Fruit fly (Drosophila melanogaster) ovary, adult (tissue): ENCODE data around the gene CG42588.
A peak's percentile ranks its signal among the peaks of the same experiment; 100 is the strongest.

Source experiments
- CG17801 ChIP-seq: fragments of 200-800 bp; optimal IDR thresholded peaks from 2 replicates; lab custom pipeline; 2019; ENCODE audit warnings: missing biosample characterization, mild to moderate bottlenecking, missing genetic modification characterization, moderate library complexity; ENCODE audit not compliant: partially characterized antibody

CG42588 gene

DNA sequence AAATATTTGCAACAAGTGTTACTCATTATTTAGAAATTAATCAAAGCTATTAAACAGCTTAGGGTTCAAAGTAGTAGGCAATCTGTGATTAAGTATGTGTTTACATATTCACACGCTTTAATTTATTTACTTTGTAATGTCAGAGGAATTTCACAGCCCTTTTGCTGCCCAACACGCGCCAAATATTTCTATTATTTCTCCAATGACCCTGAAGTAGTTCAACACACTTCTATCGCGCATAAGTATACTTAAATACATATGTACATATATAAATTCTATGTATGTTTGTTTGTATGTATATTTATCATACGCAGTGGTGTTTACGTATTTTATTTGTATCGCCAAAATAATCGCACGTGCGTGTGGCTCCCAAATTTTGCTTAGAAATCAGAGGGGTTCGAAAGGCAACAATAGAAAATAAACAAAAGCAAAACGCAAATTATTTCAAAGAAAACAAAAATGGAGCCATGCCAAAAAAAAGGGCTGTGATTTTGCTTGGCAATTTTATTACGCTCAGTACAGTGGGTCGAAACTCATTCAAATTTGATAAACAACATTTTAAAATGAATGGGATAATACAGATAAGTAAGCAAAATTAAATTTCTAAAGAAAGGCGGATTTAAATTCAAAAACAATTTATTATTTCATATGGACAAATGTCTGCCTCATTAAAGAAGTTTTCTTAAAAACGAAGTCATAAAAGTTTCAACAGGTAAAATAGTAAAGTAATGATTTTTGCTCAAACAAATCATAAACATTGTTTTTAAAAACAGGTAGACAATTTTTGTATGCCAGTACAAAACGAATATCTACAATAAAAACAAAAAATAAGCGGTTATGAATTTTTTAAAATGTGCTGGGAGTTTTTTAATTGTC is 10.7 kb upstream of the CG42588 start:
- TF ChIP-seq CG17801: no peak

DNA sequence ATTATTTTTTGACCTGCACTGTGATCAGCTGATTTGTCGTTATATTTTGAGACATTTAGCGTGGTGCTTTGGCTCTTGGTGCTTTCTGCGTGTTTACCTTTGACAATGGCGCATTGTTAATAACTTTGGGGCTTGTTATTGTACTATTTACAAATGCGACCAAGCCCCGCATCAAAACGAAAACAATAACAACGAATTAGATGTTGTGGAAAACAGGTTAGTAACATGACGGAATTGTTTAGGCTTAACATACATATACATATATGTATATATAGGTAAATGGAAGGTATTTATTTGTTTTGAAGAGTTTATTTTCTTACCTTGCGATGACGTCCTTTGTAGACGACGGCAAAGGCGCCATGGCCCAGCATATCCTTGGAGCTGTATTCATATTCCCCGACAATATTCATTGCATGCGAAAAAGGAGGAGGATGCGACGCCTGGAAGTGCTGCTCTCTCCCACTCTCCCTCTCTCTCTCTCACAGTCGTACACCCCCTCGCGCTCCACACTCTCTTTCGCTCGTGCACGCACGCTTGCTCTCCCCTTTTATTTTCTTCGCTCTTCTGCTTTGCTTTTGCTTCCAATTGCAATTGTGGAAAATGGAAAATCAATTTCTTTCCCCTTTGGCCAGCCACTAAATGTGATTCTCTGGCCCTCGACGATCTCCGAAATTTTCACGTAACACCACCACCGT is 9.9 kb upstream of the CG42588 start:
- TF ChIP-seq CG17801: no peak

DNA sequence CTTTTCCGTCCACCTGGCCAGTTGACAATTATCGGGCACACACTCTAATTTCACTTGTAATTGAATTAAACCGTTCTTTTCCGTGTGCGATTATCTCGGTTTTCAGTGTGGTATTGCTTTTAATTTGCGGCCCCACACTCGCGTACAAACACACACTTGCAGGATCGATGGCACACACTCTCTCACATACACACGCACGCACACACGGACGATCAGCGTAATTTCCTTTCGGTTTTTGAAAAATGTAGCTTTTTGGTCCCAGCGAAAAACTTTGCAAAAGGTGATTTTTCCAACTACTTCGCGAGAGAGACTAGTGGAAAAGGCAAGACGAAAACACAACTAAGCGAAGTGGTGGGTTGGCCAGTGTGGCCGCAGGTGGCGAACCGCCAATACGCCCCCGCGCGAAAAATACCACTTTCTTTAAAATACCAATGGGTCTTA is 9.3 kb upstream of the CG42588 start, which contains the start of gene Atg1:
Gene Atg1 (minus strand): TSS at position 387 of the 441 bp plus-strand sequence.
- peak; percentile 38 for TF ChIP-seq CG17801

DNA sequence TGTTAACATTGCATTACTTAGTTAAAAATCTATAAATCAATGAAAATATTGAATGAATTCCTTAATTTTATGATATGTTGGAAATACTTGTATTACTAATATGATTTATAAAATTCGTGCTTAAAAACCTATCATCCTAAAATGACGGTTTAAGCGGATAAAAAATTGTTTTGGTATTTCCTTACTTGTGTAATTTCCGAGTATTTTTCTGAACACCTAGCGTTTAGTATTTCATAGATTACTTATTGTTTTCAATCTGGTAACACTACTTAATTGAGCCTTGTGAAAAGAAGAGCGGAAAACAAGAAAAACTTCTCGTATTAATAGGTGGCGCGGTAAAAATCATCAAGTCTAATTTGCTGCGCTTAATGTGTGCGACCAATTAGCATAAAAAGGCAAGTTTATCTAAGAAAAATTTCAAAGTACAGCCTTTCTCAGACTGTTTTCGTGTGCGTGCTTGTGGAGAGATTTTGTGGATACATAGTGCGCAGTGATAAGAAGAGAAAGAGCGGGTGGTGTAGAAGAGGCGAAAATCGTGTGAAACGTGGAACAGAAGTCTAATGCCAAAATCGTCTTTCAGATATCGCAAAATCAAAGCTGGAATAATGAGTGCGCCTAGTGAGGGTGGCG is 8.3 kb upstream of the CG42588 start, which contains the start of gene Sap130:
Gene Sap130 (plus strand): TSS at position 243 of the 630 bp plus-strand sequence.
- TF ChIP-seq CG17801: no peak

DNA sequence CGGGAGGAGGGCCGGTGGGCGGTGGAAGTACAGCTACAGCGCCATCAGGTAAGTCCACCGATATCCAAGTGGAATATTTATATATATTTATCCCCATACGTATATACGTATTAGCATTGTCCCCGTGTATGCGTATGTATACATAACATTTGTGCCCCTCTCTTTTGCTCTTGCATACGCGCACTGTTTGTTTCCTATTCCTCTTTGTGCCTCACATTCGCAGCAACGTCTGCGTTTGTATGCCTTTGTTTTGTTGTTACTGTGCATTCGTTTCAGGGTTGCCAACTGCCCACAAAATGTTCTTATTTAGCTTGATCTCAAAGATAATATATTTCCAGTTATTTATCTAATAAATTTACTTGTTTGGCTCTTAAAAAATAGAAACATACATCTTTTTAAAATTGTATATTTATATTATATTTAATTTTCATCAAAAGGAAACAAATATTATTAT is 7.7 kb upstream of the CG42588 start:
- TF ChIP-seq CG17801: peak; percentile 68

DNA sequence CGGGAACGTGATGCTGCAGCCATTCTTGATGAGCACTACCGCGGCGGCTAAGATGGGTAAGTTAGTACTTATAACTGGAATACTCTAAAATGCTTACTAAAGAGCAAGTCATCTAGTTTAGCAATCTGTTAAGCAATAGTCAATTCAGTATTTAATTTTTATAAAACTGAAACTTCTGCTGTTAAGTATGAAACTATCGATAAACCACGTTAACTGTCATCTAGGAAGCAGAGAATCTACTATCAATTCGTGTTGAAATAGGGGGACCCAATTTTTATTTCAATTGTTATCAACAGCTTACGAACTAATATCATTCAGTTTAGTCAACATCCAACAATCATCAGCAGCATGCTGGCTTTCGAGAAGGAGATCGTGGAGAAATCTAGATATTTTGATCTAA is 5.6 kb upstream of the CG42588 start, which contains the start of gene CG32110:
Gene CG32110 (plus strand): TSS at position 301 of the 400 bp plus-strand sequence.
- TF ChIP-seq CG17801: no peak

DNA sequence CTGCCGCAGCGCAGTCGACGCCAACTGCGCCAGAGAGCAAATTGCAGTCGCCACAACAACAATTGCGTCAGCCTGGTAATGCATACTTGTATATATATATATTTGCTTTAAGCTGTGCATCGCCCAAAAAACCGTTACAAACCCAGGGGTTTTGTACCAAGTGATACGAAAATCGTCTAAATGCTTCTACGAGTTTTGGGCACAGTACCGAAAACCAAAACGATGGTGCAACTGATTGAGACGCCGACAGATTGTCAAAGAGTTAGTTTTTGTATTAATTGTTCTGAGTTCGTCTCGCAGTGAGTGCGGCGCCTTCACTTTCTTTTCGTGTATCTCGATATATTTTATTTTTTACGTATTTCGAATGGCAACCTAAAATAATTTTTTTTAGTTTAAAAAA is 752 bp downstream of the CG42588 start:
- TF ChIP-seq CG17801: peak; percentile 17

DNA sequence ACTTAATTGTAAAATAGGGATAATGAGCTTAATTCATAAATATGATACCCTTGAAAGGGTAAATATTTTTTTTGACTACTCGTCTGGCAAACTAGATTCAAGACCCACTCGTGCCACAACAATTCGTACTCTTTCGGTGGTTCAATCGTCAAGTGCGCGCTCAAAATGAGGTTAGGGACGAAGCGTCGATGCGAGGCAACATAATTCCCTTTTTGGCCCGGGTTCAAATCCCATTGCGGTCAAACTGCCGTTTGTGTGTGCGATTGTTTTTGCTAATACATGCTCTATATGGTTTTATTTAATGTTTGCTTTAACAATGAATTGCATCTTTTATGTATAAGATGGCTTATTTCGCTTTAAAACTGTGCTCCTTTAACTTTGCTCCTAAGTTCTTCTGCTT is 1.7 kb downstream of the CG42588 start:
- no peak for TF ChIP-seq CG17801

DNA sequence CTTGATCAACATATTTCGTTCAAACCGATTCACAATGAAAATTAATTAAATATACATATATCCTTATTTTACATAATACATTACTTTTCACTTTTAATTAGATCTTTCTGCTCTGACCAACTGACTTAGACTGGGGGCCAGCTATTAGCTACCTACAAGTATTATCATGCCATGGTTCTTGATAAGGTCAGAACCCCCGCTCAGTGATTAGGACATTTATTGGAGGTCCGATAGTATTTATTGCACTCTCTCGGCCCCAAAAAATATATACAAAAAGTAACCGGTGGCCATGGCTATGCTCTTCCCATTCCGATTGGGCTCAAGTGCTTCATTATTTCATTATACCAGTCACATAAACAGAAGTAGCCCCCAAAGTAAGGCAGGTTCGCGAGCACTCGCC is 13.7 kb downstream of the CG42588 start:
- no peak for TF ChIP-seq CG17801

DNA sequence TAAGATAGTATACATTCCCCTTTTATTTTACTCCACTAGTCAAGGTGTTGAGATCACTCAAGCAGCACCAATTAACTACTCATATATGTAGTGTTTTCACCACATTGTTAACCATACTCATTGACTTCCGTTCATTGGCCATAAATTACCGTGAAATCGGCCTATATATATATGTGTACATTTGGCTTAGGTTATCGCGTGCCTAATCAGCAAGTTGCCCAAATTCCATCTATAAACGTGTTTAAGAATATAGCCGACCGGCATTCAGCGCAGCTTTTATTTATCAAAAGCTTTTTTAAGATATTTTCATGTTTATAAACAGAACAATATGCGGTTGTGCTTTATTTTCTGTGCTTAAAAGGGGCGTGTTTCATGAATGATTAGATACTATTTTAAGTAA is 14.5 kb downstream of the CG42588 start:
- no peak for TF ChIP-seq CG17801

DNA sequence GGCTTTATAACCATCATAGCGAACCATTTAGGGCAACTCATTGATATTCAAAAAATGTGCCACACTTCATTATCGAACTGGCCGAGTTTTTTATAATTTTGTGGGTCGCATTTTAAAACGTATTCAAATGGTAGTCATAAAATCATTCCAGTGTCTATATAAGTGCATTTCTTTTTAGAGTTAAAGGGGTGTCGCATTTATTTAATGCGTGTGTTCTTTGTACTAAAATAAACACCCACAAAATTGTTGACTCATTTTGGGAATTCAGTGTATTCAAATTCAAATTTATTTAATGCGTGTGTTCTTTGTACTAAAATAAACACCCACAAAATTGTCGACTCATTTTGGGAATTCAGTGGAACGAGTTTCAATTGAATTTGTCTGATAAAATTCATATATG is 16.4 kb downstream of the CG42588 start:
- no peak for TF ChIP-seq CG17801

DNA sequence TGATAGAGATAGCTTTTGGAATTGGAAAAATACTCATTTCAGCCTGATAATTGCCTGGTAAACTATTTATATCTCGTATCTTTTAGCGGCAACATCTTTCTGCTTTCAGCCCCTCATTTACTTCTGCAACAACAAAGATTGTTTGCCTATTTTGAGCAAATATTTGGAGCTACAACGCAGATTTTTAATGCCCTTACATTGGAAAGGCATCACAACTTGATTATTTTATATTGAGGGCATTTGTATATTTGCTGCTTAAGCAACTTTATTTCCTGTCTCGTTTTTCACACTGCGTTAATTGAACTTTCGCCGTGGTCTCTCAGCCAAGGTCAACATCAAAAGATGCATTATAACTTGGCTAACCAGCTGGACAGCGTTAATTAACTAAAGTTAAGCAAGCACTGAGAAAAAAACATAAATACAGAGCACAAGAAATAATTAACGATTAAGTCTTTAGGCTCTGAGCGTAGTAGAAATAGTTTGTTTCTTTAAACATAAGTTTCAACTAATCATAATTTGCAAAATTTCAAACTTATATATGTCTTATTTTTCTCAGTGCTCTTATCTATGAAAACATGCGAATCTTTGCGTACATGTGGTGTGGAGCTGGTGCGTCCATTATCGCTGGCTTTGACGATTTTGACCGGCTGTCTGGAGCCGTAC is 17.4 kb downstream of the CG42588 start:
- TF ChIP-seq CG17801: no peak

DNA sequence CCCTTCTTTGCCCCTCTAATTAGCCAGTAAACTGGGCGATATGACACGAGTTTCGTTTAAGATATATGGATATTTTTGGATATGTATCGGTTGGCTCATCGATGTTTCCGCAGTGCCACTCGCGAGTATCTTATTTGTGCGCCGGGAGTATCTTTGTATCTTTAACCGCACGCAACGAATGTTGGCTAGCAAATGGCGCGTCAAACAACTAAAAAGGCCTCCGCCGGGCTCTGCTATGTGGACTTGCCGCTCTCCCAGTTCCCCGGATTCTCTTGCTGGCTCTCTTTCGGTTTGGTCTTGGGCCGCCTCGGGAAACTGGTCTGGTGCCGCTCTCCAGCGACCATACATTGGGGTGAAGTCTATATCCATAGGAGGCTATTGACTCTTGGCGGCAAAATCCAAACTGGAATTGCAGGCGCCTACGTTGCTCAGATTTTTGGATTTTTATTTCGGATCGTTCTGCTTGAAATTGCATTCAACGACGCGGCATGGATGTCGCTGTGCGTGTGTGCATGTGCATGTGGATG is 18.4 kb downstream of the CG42588 start:
- TF ChIP-seq CG17801: no peak

DNA sequence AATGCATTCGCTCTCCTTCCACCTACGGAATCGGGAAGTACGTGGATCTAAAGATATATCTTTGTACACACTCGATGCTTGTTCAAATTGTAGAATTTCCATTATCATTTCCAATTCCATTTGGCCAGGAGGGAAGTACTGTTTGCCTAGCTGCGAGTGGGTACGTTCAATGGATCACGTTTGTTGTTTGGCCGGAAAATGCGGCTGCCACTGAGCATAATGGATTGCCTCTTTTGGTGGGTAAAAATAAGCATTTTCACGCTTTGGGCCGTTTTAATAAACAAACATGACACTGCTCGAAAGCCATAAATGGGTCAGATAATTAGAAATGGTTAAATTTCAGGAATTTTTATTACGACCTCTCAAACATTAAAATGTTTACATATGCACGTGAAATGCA is 19.3 kb downstream of the CG42588 start:
- no peak for TF ChIP-seq CG17801

DNA sequence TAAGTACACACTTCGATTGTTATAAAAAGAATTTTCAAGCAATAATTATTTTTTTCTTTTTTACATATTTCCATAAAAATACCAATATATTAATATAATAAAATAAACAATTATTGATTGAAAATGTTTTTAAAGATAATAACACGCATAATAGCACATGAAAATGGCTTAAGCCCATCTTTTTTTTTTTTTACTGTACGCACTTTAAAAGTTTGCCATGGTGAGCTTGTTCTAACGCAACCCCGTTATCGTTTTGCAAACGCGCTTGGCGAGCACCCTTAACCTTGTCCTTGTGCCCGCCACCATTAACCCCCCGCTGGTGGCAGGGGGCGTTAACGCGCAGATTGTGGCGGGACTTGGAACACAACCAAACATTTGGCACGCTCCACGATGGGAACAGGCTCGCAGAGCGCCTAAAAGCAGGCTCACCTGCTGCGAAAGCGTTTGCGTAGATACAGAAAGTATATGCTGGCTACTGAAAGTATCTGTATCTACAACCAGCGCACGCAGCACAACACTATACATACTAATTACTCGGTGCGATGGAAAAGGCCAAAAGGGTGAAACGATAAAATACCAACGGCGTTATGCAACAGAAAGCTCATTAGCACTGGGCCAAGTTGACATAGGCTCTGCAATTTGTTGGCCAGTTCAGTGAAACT is 19.9 kb downstream of the CG42588 start:
- TF ChIP-seq CG17801: no peak
